Fruit fly (Drosophila melanogaster) whole organism, embryonic: ENCODE measurements around the gene CG16985.

Experiments
- Abd-B ChIP-seq: fragments of 200-800 bp; sonication (Bioruptor generic); optimal IDR thresholded peaks from 2 replicates; lab custom pipeline; 2018; ENCODE audit warnings: missing biosample characterization, mild to moderate bottlenecking, missing genetic modification characterization, moderate library complexity
- CG10321 ChIP-seq: fragments of 200-800 bp; sonication (Bioruptor generic); IDR thresholded peaks from 2 replicates; pipeline ENCODE4 v1.3.6; 2022; ENCODE audit warnings: missing biosample characterization, missing genetic modification characterization
- CG10462 ChIP-seq: fragments of 200-800 bp; sonication (Bioruptor generic); optimal IDR thresholded peaks from 2 replicates; lab custom pipeline; 2016; ENCODE audit warnings: missing biosample characterization, missing genetic modification characterization
- CG10959 ChIP-seq: fragments of 200-800 bp; sonication (Bioruptor generic); IDR thresholded peaks from 2 replicates; pipeline ENCODE4 v1.3.6; 2022; ENCODE audit warnings: missing biosample characterization, missing genetic modification characterization
- CG11504 ChIP-seq: fragments of 200-800 bp; sonication (Bioruptor generic); optimal IDR thresholded peaks from 3 replicates; lab custom pipeline; 2019; ENCODE audit warnings: missing biosample characterization, mild to moderate bottlenecking, missing genetic modification characterization, moderate library complexity
- CG12299 ChIP-seq: fragments of 200-800 bp; sonication (Bioruptor generic); optimal IDR thresholded peaks from 2 replicates; lab custom pipeline; 2018; ENCODE audit warnings: missing biosample characterization, mild to moderate bottlenecking, missing genetic modification characterization
- CG12659 ChIP-seq: fragments of 200-800 bp; sonication (Bioruptor generic); optimal IDR thresholded peaks from 3 replicates; lab custom pipeline; 2017; ENCODE audit warnings: mild to moderate bottlenecking, missing biosample characterization, missing genetic modification reagents, missing genetic modification characterization
- CG13296 ChIP-seq: fragments of 200-800 bp; sonication (Bioruptor generic); optimal IDR thresholded peaks from 3 replicates; lab custom pipeline; 2018; ENCODE audit warnings: missing biosample characterization, mild to moderate bottlenecking, missing genetic modification characterization
- CG13624 ChIP-seq: fragments of 200-800 bp; sonication (Bioruptor generic); optimal IDR thresholded peaks from 2 replicates; lab custom pipeline; 2016; ENCODE audit warnings: missing biosample characterization, missing genetic modification characterization
- CG13894 ChIP-seq: fragments of 200-800 bp; sonication (Bioruptor generic); optimal IDR thresholded peaks from 3 replicates; lab custom pipeline; 2018; ENCODE audit warnings: missing biosample characterization, mild to moderate bottlenecking, missing genetic modification characterization, moderate library complexity
- CG15269 ChIP-seq: fragments of 200-800 bp; sonication (Bioruptor generic); optimal IDR thresholded peaks from 2 replicates; lab custom pipeline; 2018; ENCODE audit warnings: missing biosample characterization, mild to moderate bottlenecking, missing genetic modification characterization, moderate library complexity
- CG1529 ChIP-seq: fragments of 200-800 bp; sonication (Bioruptor generic); optimal IDR thresholded peaks from 3 replicates; lab custom pipeline; 2018; ENCODE audit warnings: missing biosample characterization, missing genetic modification characterization
- CG1792 ChIP-seq: fragments of 200-800 bp; sonication (Bioruptor generic); optimal IDR thresholded peaks from 2 replicates; lab custom pipeline; 2016; ENCODE audit warnings: missing biosample characterization, missing genetic modification characterization
- CG18262 ChIP-seq: fragments of 200-800 bp; optimal IDR thresholded peaks from 3 replicates; lab custom pipeline; 2019; ENCODE audit warnings: missing biosample characterization, mild to moderate bottlenecking, missing genetic modification characterization, moderate library complexity
- CG18476 ChIP-seq: fragments of 200-800 bp; sonication (Bioruptor generic); optimal IDR thresholded peaks from 2 replicates; lab custom pipeline; 2016; ENCODE audit warnings: missing biosample characterization, mild to moderate bottlenecking, missing genetic modification characterization
- CG31224 ChIP-seq: fragments of 200-800 bp; sonication (Bioruptor generic); IDR thresholded peaks from 2 replicates; pipeline ENCODE4 v1.3.6; 2022; ENCODE audit warnings: missing biosample characterization, missing genetic modification characterization
- CG3838 ChIP-seq: fragments of 200-800 bp; sonication (Bioruptor generic); optimal IDR thresholded peaks from 3 replicates; lab custom pipeline; 2016; ENCODE audit warnings: missing biosample characterization, missing genetic modification characterization
- CG4328 ChIP-seq: fragments of 200-800 bp; sonication (Bioruptor generic); optimal IDR thresholded peaks from 3 replicates; lab custom pipeline; 2017; ENCODE audit warnings: missing biosample characterization, missing genetic modification reagents, missing genetic modification characterization
- CG4820 ChIP-seq: fragments of 200-800 bp; sonication (Bioruptor generic); optimal IDR thresholded peaks from 3 replicates; lab custom pipeline; 2016; ENCODE audit warnings: missing biosample characterization, missing genetic modification characterization
- CG7357 ChIP-seq: fragments of 200-800 bp; sonication (Bioruptor generic); IDR thresholded peaks from 3 replicates; pipeline ENCODE4 v1.3.6; 2022; ENCODE audit warnings: missing biosample characterization, missing genetic modification characterization
- CG7745 ChIP-seq: fragments of 200-800 bp; sonication (Bioruptor generic); optimal IDR thresholded peaks from 2 replicates; lab custom pipeline; 2018; ENCODE audit warnings: missing biosample characterization, mild to moderate bottlenecking, missing genetic modification characterization, moderate library complexity
- CG8765 ChIP-seq: fragments of 200-800 bp; sonication (Bioruptor generic); IDR thresholded peaks from 2 replicates; pipeline ENCODE4 v1.3.6; 2022; ENCODE audit warnings: missing biosample characterization, missing genetic modification characterization
- CG8924 ChIP-seq: fragments of 200-800 bp; optimal IDR thresholded peaks from 3 replicates; lab custom pipeline; 2019; ENCODE audit warnings: missing biosample characterization, mild to moderate bottlenecking, missing genetic modification characterization, moderate library complexity
- CG9932 ChIP-seq: fragments of 200-800 bp; sonication (Bioruptor generic); IDR thresholded peaks from 2 replicates; pipeline ENCODE4 v1.3.6; 2022; ENCODE audit warnings: missing biosample characterization, missing genetic modification characterization
- CHES-1-like ChIP-seq: fragments of 200-800 bp; sonication (Bioruptor generic); optimal IDR thresholded peaks from 2 replicates; lab custom pipeline; 2016; ENCODE audit warnings: missing biosample characterization, missing genetic modification characterization
- D19B ChIP-seq: fragments of 200-800 bp; sonication (Bioruptor generic); optimal IDR thresholded peaks from 2 replicates; lab custom pipeline; 2017; ENCODE audit warnings: missing biosample characterization, mild to moderate bottlenecking, missing genetic modification characterization
- Dbx ChIP-seq: fragments of 200-800 bp; sonication (Bioruptor generic); IDR thresholded peaks from 3 replicates; pipeline ENCODE4 v1.3.6; 2022; ENCODE audit warnings: missing biosample characterization, missing genetic modification characterization
- Dek ChIP-seq: fragments of 200-800 bp; sonication (Bioruptor generic); optimal IDR thresholded peaks from 3 replicates; lab custom pipeline; 2019; ENCODE audit warnings: missing biosample characterization, mild to moderate bottlenecking, missing genetic modification characterization, moderate library complexity
- Doc3 ChIP-seq: fragments of 200-800 bp; sonication (Bioruptor generic); IDR thresholded peaks from 3 replicates; pipeline ENCODE4 v1.3.6; 2022; ENCODE audit warnings: missing biosample characterization, missing genetic modification characterization; ENCODE audit not compliant: partially characterized antibody
- ERR ChIP-seq: fragments of 200-800 bp; sonication (Bioruptor generic); optimal IDR thresholded peaks from 2 replicates; lab custom pipeline; 2016; ENCODE audit warnings: missing biosample characterization, missing genetic modification characterization
- Ets97D ChIP-seq: fragments of 200-800 bp; sonication (Bioruptor generic); optimal IDR thresholded peaks from 3 replicates; lab custom pipeline; 2016; ENCODE audit warnings: missing biosample characterization, missing genetic modification characterization
- Fer3 ChIP-seq: fragments of 200-800 bp; sonication (Bioruptor generic); optimal IDR thresholded peaks from 2 replicates; lab custom pipeline; 2018; ENCODE audit warnings: missing biosample characterization, mild to moderate bottlenecking, missing genetic modification characterization, moderate library complexity
- Hr78 ChIP-seq, 2 experiments: fragments of 200-800 bp in 1 of 2; fragments of >200 bp in 1 of 2; sonication (Bioruptor generic) in 1 of 2; optimal IDR thresholded peaks; 2 replicates each; lab custom pipeline; 2017 to 2019; ENCODE audit warnings: missing biosample characterization in 2 of 2, missing genetic modification characterization in 2 of 2, mild to moderate bottlenecking in 1 of 2, moderate library complexity in 1 of 2
- Neu2 ChIP-seq: fragments of 200-800 bp; sonication (Bioruptor generic); optimal IDR thresholded peaks from 3 replicates; lab custom pipeline; 2016; ENCODE audit warnings: missing biosample characterization, missing genetic modification characterization, borderline replicate concordance
- Sox102F ChIP-seq: fragments of 200-800 bp; sonication (Bioruptor generic); optimal IDR thresholded peaks from 2 replicates; lab custom pipeline; 2018; ENCODE audit warnings: missing biosample characterization, mild to moderate bottlenecking, missing genetic modification characterization, moderate library complexity
- TFAM ChIP-seq: fragments of 200-800 bp; sonication (Bioruptor generic); optimal IDR thresholded peaks from 2 replicates; lab custom pipeline; 2017; ENCODE audit warnings: missing biosample characterization, missing genetic modification characterization, inconsistent platforms
- Tbp ChIP-seq: fragments of >200 bp; optimal IDR thresholded peaks from 2 replicates; lab custom pipeline; 2018; ENCODE audit warnings: missing biosample characterization, missing genetic modification characterization
- Usf ChIP-seq: fragments of 200-800 bp; sonication (Bioruptor generic); optimal IDR thresholded peaks from 2 replicates; lab custom pipeline; 2017; ENCODE audit warnings: missing genotype, missing biosample characterization, missing genetic modification characterization
- al ChIP-seq: fragments of 200-800 bp; sonication (Bioruptor generic); IDR thresholded peaks from 2 replicates; pipeline ENCODE4 v1.3.6; 2022; ENCODE audit warnings: missing biosample characterization, missing genetic modification characterization
- chinmo ChIP-seq: fragments of 200-800 bp; sonication (Bioruptor generic); IDR thresholded peaks from 4 replicates; pipeline ENCODE4 v1.3.6; 2022; ENCODE audit warnings: missing biosample characterization, missing genetic modification characterization; ENCODE audit not compliant: partially characterized antibody
- chm ChIP-seq: fragments of 200-800 bp; sonication (Bioruptor generic); IDR thresholded peaks from 2 replicates; pipeline ENCODE4 v1.3.6; 2022; ENCODE audit warnings: missing biosample characterization, missing genetic modification characterization
- ci ChIP-seq: fragments of 200-800 bp; sonication (Bioruptor generic); IDR thresholded peaks from 3 replicates; pipeline ENCODE4 v1.3.6; 2022; ENCODE audit warnings: missing biosample characterization, missing genetic modification characterization
- grau ChIP-seq: fragments of 200-800 bp; optimal IDR thresholded peaks from 3 replicates; lab custom pipeline; 2019; ENCODE audit warnings: missing biosample characterization, mild to moderate bottlenecking, missing genetic modification characterization, moderate library complexity
- hth ChIP-seq: fragments of >200 bp; optimal IDR thresholded peaks from 2 replicates; lab custom pipeline; 2017; ENCODE audit warnings: inconsistent platforms
- mam ChIP-seq: fragments of 200-800 bp; sonication (Bioruptor generic); optimal IDR thresholded peaks from 3 replicates; lab custom pipeline; 2016; ENCODE audit warnings: missing biosample characterization, missing genetic modification characterization
- sug ChIP-seq: fragments of 200-800 bp; optimal IDR thresholded peaks from 2 replicates; lab custom pipeline; 2019; ENCODE audit warnings: missing biosample characterization, mild to moderate bottlenecking, missing genetic modification characterization, moderate library complexity
- ttk ChIP-seq: fragments of 200-800 bp; sonication (Bioruptor generic); IDR thresholded peaks from 2 replicates; pipeline ENCODE4 v2.1.2; 2022; ENCODE audit warnings: missing biosample characterization, missing genetic modification characterization
- usp ChIP-seq: fragments of >200 bp; optimal IDR thresholded peaks from 2 replicates; lab custom pipeline; 2017; ENCODE audit warnings: missing biosample characterization, missing genetic modification characterization
- zfh2 ChIP-seq: fragments of 200-800 bp; sonication (Bioruptor generic); optimal IDR thresholded peaks from 2 replicates; lab custom pipeline; 2016; ENCODE audit warnings: missing biosample characterization, missing genetic modification characterization

Gene CG16985

dm6 chr3L:2589911-2590763 is 9.0 kb upstream of the CG16985 start (continued):
- TF ChIP-seq ci (GFP tag; lab: Robert Waterston, UW) (peak; percentile 61), zfh2 (GFP tag; lab: Kevin White, UChicago) (peak; percentile 44), Doc3 (GFP tag; lab: Robert Waterston, UW) (peak; percentile 84; the same call in 2 of the 3 replicates), CG15269 (peak; percentile 82), CG8924 (tag; lab: Kevin White, UChicago) (peak; percentile 88), CG31224 (GFP tag; lab: Robert Waterston, UW) (no peak), hth (lab: Kevin White, UChicago) (no peak), Ets97D (GFP tag; lab: Kevin White, UChicago) (no peak), al (GFP tag; lab: Robert Waterston, UW) (no peak), grau (tag; lab: Kevin White, UChicago) (no peak), chinmo (0 out of 4 replicates have a peak, but pooled peaks have one; percentile 56), CG10321 (GFP tag; lab: Robert Waterston, UW) (no peak), CG7745 (tag; lab: Kevin White, UChicago) (peak; percentile 85), ttk (peak; percentile 38; the same call in 1 of the 2 replicates), CG4820 (GFP tag; lab: Kevin White, UChicago) (peak; percentile 56), CG18476 (GFP tag; lab: Kevin White, UChicago) (peak; percentile 59), mam (GFP tag; lab: Kevin White, UChicago) (peak; percentile 8), CG13624 (GFP tag; lab: Kevin White, UChicago) (peak; percentile 22), CG1792 (no peak), TFAM (GFP tag; lab: Kevin White, UChicago) (no peak), CG10959 (GFP tag; lab: Robert Waterston, UW) (peak; percentile 40; the same call in 1 of the 2 replicates), D19B (GFP tag; lab: Kevin White, UChicago) (peak; percentile 38), CHES-1-like (GFP tag; lab: Kevin White, UChicago) (no peak), CG10462 (GFP tag; lab: Kevin White, UChicago) (peak; percentile 52), Neu2 (GFP tag; lab: Kevin White, UChicago) (no peak), Usf (GFP tag; lab: Kevin White, UChicago) (peak; percentile 23), CG11504 (tag; lab: Kevin White, UChicago) (peak; percentile 82), Fer3 (tag; lab: Kevin White, UChicago) (peak; percentile 80), CG4328 (GFP tag; lab: Kevin White, UChicago) (peak; percentile 67), Dek (tag; lab: Kevin White, UChicago) (peak; percentile 69), CG7357 (GFP tag; lab: Robert Waterston, UW) (no peak), usp (GFP tag; lab: Kevin White, UChicago) (no peak), CG12659 (peak; percentile 85), CG9932 (GFP tag; lab: Robert Waterston, UW) (peak; percentile 75), CG13296 (GFP tag; lab: Kevin White, UChicago) (peak; percentile 72), sug (tag; lab: Kevin White, UChicago) (peak; percentile 73), Hr78 (GFP tag; optimal IDR thresholded peaks at IDR 0.05; lab: Kevin White, UChicago) (peak in 1 of 2 experiments; percentile 48), CG18262 (tag; lab: Kevin White, UChicago) (no peak), CG12299 (peak; percentile 22), CG8765 (GFP tag; lab: Robert Waterston, UW) (no peak), Sox102F (GFP tag; lab: Kevin White, UChicago) (peak; percentile 80), Abd-B (GFP tag; lab: Kevin White, UChicago) (peak; percentile 70), ERR (GFP tag; lab: Kevin White, UChicago) (no peak), chm (GFP tag; lab: Robert Waterston, UW) (0 out of 2 replicates have a peak, but pooled peaks have one; percentile 7), CG13894 (peak; percentile 77), Tbp (GFP tag; lab: Kevin White, UChicago) (no peak), CG3838 (GFP tag; lab: Kevin White, UChicago) (peak; percentile 28), Dbx (GFP tag; lab: Robert Waterston, UW) (peak; percentile 80; the same call in 2 of the 3 replicates), CG1529 (GFP tag; lab: Kevin White, UChicago) (peak; percentile 36)
